Fruit fly (Drosophila melanogaster): ENCODE measurements around the gene Ir94g.
A peak's percentile ranks its signal among the peaks of the same experiment; 100 is the strongest.

Gene Ir94g

dm6 chr3R:23503511-23503910 lies 19.8 kb downstream of the Ir94g start:
- no peak for TF ChIP-seq tj (GFP tag; optimal IDR thresholded peaks at IDR 0.05)
- no peak for TF ChIP-seq CG12768 (GFP tag; optimal IDR thresholded peaks at IDR 0.05)
- TF ChIP-seq CG5204 (GFP tag; optimal IDR thresholded peaks at IDR 0.05) = no peak
- TF ChIP-seq cnc (optimal IDR thresholded peaks at IDR 0.05) = no peak
- no peak for TF ChIP-seq ovo (GFP tag; optimal IDR thresholded peaks at IDR 0.05)
- no peak for TF ChIP-seq Mnt (GFP tag; optimal IDR thresholded peaks at IDR 0.05)
- TF ChIP-seq bab1 (GFP tag; optimal IDR thresholded peaks at IDR 0.05) = no peak
- TF ChIP-seq CG14711 (tag; optimal IDR thresholded peaks at IDR 0.05) = no peak
- no peak for TF ChIP-seq Crg-1 (GFP tag; optimal IDR thresholded peaks at IDR 0.05)
- no peak for TF ChIP-seq CG1620 (GFP tag; optimal IDR thresholded peaks at IDR 0.05)
- TF ChIP-seq pad (GFP tag; optimal IDR thresholded peaks at IDR 0.05) = no peak
- TF ChIP-seq toe (GFP tag; optimal IDR thresholded peaks at IDR 0.05) = no peak
- no peak for TF ChIP-seq Hr96 (GFP tag; optimal IDR thresholded peaks at IDR 0.05)
- TF ChIP-seq CG11617 (GFP tag; optimal IDR thresholded peaks at IDR 0.05) = no peak

DNA sequence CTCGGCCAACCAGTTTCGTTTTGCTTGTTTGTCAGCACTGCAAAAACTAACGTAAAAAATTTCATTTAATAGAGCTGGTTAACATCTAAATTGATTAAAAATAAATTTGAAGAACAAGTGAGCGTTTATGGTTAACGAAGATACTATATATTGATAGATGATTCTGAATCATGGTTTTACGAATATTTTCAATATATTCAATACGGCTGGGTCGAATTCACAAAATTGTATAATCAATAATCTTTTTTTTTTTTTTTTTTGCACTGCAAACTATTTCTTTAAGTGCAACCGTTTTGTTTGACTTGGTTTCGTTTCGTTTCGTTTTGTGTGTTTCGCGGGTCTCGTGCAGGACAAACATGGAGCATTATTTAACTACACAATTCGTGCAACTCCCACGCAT lies 21.1 kb downstream of the Ir94g start:
- TF ChIP-seq CG7101 (tag; optimal IDR thresholded peaks at IDR 0.05) = no peak
- TF ChIP-seq CG1620 (GFP tag; optimal IDR thresholded peaks at IDR 0.05) = no peak
- TF ChIP-seq CG11617 (GFP tag; optimal IDR thresholded peaks at IDR 0.05) = no peak
- no peak for TF ChIP-seq toe (GFP tag; optimal IDR thresholded peaks at IDR 0.05)
- no peak for TF ChIP-seq bab1 (GFP tag; optimal IDR thresholded peaks at IDR 0.05)
- TF ChIP-seq CG7045 (GFP tag; optimal IDR thresholded peaks at IDR 0.05) = no peak

- TF ChIP-seq Clk (GFP tag; optimal IDR thresholded peaks at IDR 0.05) = no peak
- no peak for TF ChIP-seq CG14711 (tag; optimal IDR thresholded peaks at IDR 0.05)
- TF ChIP-seq Crg-1 (GFP tag; optimal IDR thresholded peaks at IDR 0.05) = no peak
- no peak for TF ChIP-seq bab1 (GFP tag; optimal IDR thresholded peaks at IDR 0.05)
- TF ChIP-seq Hr96 (GFP tag; optimal IDR thresholded peaks at IDR 0.05) = no peak
- TF ChIP-seq CG11617 (GFP tag; optimal IDR thresholded peaks at IDR 0.05) = no peak
- no peak for TF ChIP-seq pad (GFP tag; optimal IDR thresholded peaks at IDR 0.05)
- TF ChIP-seq toe (GFP tag; optimal IDR thresholded peaks at IDR 0.05) = no peak
- no peak for TF ChIP-seq CG12768 (GFP tag; optimal IDR thresholded peaks at IDR 0.05)
These were observed 23.7 kb downstream of the Ir94g start, which contains the start of gene CG34289 for dm6 chr3R:23507376-23507775. Gene CG34289, minus strand, starts transcription at chr3R:23507476.

DNA sequence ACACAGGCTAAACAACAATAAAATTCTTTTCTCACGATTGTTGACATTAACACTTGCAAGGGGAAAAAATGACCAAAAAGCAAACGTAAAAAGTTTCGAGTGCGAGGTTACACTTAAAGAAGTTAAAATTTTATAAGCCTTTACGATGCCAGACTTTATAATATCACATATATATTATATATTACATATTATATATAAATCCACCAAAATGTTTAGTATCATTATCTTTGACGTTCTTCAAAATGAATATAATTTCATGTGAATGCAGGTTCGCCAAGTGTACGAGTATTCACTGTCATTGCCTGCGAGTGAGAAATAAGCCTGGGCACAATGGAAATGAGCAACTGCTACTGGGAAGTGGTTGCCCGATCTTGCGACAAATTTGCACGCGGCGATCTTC lies 24.6 kb downstream of the Ir94g start:
- TF ChIP-seq CG33017 (tag; optimal IDR thresholded peaks at IDR 0.05) (no peak), CG1620 (GFP tag; optimal IDR thresholded peaks at IDR 0.05) (no peak), kay (GFP tag; ENCODE audit: borderline replicate concordance) (no peak), Clk (GFP tag; optimal IDR thresholded peaks at IDR 0.05) (no peak), Hr96 (GFP tag; optimal IDR thresholded peaks at IDR 0.05) (no peak), cnc (optimal IDR thresholded peaks at IDR 0.05) (no peak), tj (GFP tag; optimal IDR thresholded peaks at IDR 0.05) (no peak), Mnt (GFP tag; optimal IDR thresholded peaks at IDR 0.05) (no peak), CG5204 (GFP tag; optimal IDR thresholded peaks at IDR 0.05) (no peak), bab1 (GFP tag; optimal IDR thresholded peaks at IDR 0.05) (no peak), CG12768 (GFP tag; optimal IDR thresholded peaks at IDR 0.05) (no peak), CG7101 (tag; optimal IDR thresholded peaks at IDR 0.05) (no peak), cic (GFP tag; optimal IDR thresholded peaks at IDR 0.05) (no peak), CG14711 (tag; optimal IDR thresholded peaks at IDR 0.05) (no peak), CG11617 (GFP tag; optimal IDR thresholded peaks at IDR 0.05) (no peak), CG7045 (GFP tag; optimal IDR thresholded peaks at IDR 0.05) (no peak)

DNA sequence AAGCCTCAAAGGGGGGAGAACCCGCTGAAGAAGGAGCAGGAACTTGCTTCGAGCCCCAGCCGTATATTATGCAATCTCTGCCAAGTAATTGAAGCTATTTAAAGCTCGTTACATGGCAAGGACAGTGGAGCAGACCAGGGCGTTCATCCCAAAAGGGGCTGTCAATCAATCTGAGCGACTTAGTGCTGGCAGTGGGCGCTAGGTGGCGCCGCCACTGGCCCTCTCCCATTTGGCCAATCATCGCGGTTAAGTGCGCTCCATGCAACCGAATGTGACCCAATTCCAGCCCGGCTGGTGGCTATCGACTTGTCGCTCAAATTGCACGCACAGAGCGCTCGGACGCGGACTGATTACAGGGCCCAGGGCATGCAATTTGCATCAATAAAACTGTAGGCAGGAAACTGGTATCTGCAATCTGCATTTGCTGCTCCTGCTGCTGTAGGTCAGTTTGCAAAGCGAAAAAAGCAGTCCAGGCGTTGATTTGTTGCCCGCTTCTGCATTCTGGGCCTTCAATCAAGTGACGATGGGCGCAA lies 25.8 kb downstream of the Ir94g start:
- no peak for TF ChIP-seq CG33017 (tag; optimal IDR thresholded peaks at IDR 0.05)

dm6 chr3R:23511356-23511755 lies 27.7 kb downstream of the Ir94g start:
- TF ChIP-seq kay (GFP tag; ENCODE audit: borderline replicate concordance) (no peak), CG1620 (GFP tag; optimal IDR thresholded peaks at IDR 0.05) (no peak), CG7101 (tag; optimal IDR thresholded peaks at IDR 0.05) (no peak), CG11617 (GFP tag; optimal IDR thresholded peaks at IDR 0.05) (no peak), CG12768 (GFP tag; optimal IDR thresholded peaks at IDR 0.05) (no peak), CG5204 (GFP tag; optimal IDR thresholded peaks at IDR 0.05) (no peak), pad (GFP tag; optimal IDR thresholded peaks at IDR 0.05) (no peak), cnc (optimal IDR thresholded peaks at IDR 0.05) (no peak)

- TF ChIP-seq toe (GFP tag; optimal IDR thresholded peaks at IDR 0.05) (peak; percentile 19), kay (GFP tag; ENCODE audit: borderline replicate concordance) (no peak), cnc (optimal IDR thresholded peaks at IDR 0.05) (no peak), Hr96 (GFP tag; optimal IDR thresholded peaks at IDR 0.05) (peak; percentile 28), Crg-1 (GFP tag; optimal IDR thresholded peaks at IDR 0.05) (peak; percentile 47), CG33017 (tag; optimal IDR thresholded peaks at IDR 0.05) (peak; percentile 4), ovo (GFP tag; optimal IDR thresholded peaks at IDR 0.05) (peak; percentile 48), Mnt (GFP tag; optimal IDR thresholded peaks at IDR 0.05) (no peak), CG7101 (tag; optimal IDR thresholded peaks at IDR 0.05) (peak; percentile 19), cic (GFP tag; optimal IDR thresholded peaks at IDR 0.05) (peak; percentile 36), CG11617 (GFP tag; optimal IDR thresholded peaks at IDR 0.05) (peak; percentile 12), pad (GFP tag; optimal IDR thresholded peaks at IDR 0.05) (no peak)
These were observed 35.9 kb downstream of the Ir94g start, which contains the start of gene Irk2 for dm6 chr3R:23519395-23520101. Gene Irk2, minus strand, starts transcription at chr3R:23519445.
